Worm (Caenorhabditis elegans) whole organism, mixed stage, embryonic: ENCODE data around the gene amdh-1.

Experiments used
- blmp-1 ChIP-seq: fragments of 150-350 bp; optimal IDR thresholded peaks from 2 replicates; lab custom pipeline; 2014; ENCODE audit warnings: missing biosample characterization, missing genetic modification characterization
- ces-1 ChIP-seq: fragments of 150-350 bp; optimal IDR thresholded peaks from 2 replicates; lab custom pipeline; 2014; ENCODE audit warnings: missing biosample characterization, missing genetic modification reagents, missing genetic modification characterization
- cnd-1 ChIP-seq: fragments of 200-800 bp; sonication (Bioruptor generic); optimal IDR thresholded peaks from 2 replicates; lab custom pipeline; 2018; ENCODE audit warnings: mild to moderate bottlenecking, missing genetic modification characterization, missing compliant biosample characterization
- elt-1 ChIP-seq: sonication (generic microtip); optimal IDR thresholded peaks from 2 replicates; lab custom pipeline; 2017; ENCODE audit warnings: missing genetic modification characterization, mild to moderate bottlenecking, missing compliant biosample characterization, antibody characterized with exemption, moderate library complexity, borderline replicate concordance; ENCODE audit not compliant: insufficient read depth
- ham-2 ChIP-seq: fragments of 200-800 bp; sonication (Bioruptor generic); optimal IDR thresholded peaks from 2 replicates; lab custom pipeline; 2018; ENCODE audit warnings: mild to moderate bottlenecking, missing genetic modification characterization, missing compliant biosample characterization
- lin-13 ChIP-seq: fragments of 150-350 bp; optimal IDR thresholded peaks from 2 replicates; lab custom pipeline; 2014; ENCODE audit warnings: missing biosample characterization, missing genetic modification characterization
- mab-5 ChIP-seq: fragments of 150-350 bp; optimal IDR thresholded peaks from 2 replicates; lab custom pipeline; 2014; ENCODE audit warnings: missing biosample characterization, missing genetic modification characterization
- snpc-4 ChIP-seq: fragments of 150-350 bp; optimal IDR thresholded peaks from 2 replicates; lab custom pipeline; 2014; ENCODE audit warnings: missing biosample characterization, missing genetic modification characterization
- unc-62 ChIP-seq: fragments of 150-350 bp; optimal IDR thresholded peaks from 2 replicates; lab custom pipeline; 2014; ENCODE audit warnings: missing biosample characterization, missing genetic modification reagents, missing genetic modification characterization
- ztf-11 ChIP-seq: fragments of 150-350 bp; optimal IDR thresholded peaks from 2 replicates; lab custom pipeline; 2014; ENCODE audit warnings: missing biosample characterization, missing genetic modification characterization

DNA sequence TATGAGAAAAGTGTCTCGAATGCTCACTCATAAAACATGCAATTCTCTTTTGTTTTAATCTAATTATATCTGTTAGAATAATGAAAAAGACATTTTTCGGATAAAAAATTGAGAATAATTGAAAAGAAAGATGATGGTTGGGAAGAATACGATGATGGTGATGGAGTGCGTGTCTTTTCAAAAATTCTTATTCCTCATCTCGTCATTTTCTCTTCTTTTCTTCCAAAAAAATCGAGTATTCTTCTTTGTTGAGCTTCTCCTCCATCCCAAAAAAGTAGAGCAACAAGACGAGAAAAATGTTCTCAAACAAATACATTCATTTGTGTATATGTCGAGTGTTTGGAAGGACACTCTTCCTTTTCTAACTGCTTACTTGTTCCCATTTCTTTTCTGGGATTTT lies 46.0 kb downstream of the amdh-1 start:
- TF ChIP-seq ces-1 (GFP tag; lab: Kevin White, UChicago) (peak; percentile 33), snpc-4 (no peak), lin-13 (tag; lab: Kevin White, UChicago) (no peak), ham-2 (GFP tag; lab: Kevin White, UChicago) (no peak), mab-5 (tag; lab: Kevin White, UChicago) (no peak), blmp-1 (tag; lab: Kevin White, UChicago) (no peak), elt-1 (no peak), unc-62 (GFP tag; lab: Kevin White, UChicago) (no peak), cnd-1 (tag; lab: Kevin White, UChicago) (no peak), ztf-11 (tag; lab: Kevin White, UChicago) (no peak)
